Worm (Caenorhabditis elegans): ENCODE results near the gene C44H4.8.

Gene C44H4.8

DNA sequence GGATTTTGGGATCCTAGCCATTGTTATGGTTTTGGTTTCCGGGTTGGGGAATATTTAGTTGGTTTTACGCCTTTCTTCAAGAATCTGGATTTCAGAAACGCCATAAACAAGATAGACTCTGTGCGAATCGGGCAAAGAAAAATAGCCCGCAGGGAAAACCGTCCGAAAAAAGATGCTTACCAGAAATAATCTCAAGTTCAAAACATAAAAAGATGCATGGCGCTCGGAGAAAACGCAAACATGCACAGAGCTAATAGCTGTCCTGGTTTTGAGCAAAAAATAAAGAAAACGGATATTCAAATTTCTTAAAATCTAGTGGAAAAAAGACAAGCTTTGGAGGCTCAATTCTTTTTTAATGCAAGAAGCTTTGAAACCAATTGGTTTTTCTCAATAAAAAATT is 4.3 kb downstream of the C44H4.8 start, which contains the start of gene C44H4.6:
C44H4.6 (minus strand) TSS at position 101 of the 400 bp plus-strand sequence.
- TF ChIP-seq ama-1 (optimal IDR thresholded peaks at IDR 0.05), result no peak
- no peak for TF ChIP-seq nhr-84 (tag; optimal IDR thresholded peaks at IDR 0.05)

DNA sequence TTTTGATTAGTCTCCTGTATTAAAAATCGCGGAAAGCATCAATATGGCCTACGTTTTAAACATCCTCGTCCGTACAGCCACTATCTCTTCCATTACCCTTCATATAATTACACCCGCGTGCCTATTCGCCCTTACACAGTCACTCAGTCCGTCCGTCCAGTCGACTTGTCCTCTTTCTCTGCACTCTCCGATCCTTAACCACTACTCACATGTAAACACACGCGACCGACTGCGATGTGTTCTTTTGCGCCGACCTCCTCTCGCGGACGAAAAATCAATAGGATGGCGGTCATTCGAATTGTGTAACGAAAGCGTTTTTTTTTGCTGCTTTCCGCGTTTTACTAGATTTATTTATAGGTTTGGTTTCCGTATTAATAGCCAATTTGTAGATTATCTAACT is 7.8 kb downstream of the C44H4.8 start, which contains the start of gene eor-2:
eor-2 (plus strand) TSS at position 342 of the 400 bp plus-strand sequence.
- TF ChIP-seq fkh-10 (GFP tag; optimal IDR thresholded peaks at IDR 0.05) (peak; percentile 1), hpl-2 (GFP tag; optimal IDR thresholded peaks at IDR 0.05) (no peak), snu-23 (GFP tag; optimal IDR thresholded peaks at IDR 0.05) (peak; percentile 83), swsn-7 (tag; optimal IDR thresholded peaks at IDR 0.05) (peak; percentile 68), nhr-20 (tag; optimal IDR thresholded peaks at IDR 0.05) (peak; percentile 79), mab-9 (GFP tag; IDR thresholded peaks at IDR 0.05) (no peak), ceh-88 (GFP tag; IDR thresholded peaks at IDR 0.05) (no peak), aha-1 (tag; optimal IDR thresholded peaks at IDR 0.05) (no peak), nhr-84 (tag; optimal IDR thresholded peaks at IDR 0.05) (no peak), nhr-76 (tag; optimal IDR thresholded peaks at IDR 0.05) (no peak), ama-1 (optimal IDR thresholded peaks at IDR 0.05) (no peak), ceh-63 (GFP tag; optimal IDR thresholded peaks at IDR 0.05) (no peak), lin-35 (GFP tag; optimal IDR thresholded peaks at IDR 0.05) (peak; percentile 47 to 81), rnt-1 (tag; optimal IDR thresholded peaks at IDR 0.05) (no peak), nhr-11 (tag; optimal IDR thresholded peaks at IDR 0.05) (no peak), hlh-17 (GFP tag; optimal IDR thresholded peaks at IDR 0.05; ENCODE audit: borderline replicate concordance) (no peak), unc-62 (GFP tag; optimal IDR thresholded peaks at IDR 0.05) (no peak), ceh-8 (GFP tag; optimal IDR thresholded peaks at IDR 0.05) (no peak), ztf-4 (tag; optimal IDR thresholded peaks at IDR 0.05) (peak; percentile 65), nhr-47 (tag; optimal IDR thresholded peaks at IDR 0.05) (peak; percentile 71), nhr-28 (tag; optimal IDR thresholded peaks at IDR 0.05) (no peak), ztf-11 (tag; optimal IDR thresholded peaks at IDR 0.05) (peak in 1 of 2 experiments; percentile 53), skn-1 (tag; optimal IDR thresholded peaks at IDR 0.05) (peak; percentile 12), hlh-4 (tag; optimal IDR thresholded peaks at IDR 0.05) (no peak), aly-2 (tag; optimal IDR thresholded peaks at IDR 0.05) (no peak), nhr-85 (tag) (peak; percentile 90), ceh-90 (tag; optimal IDR thresholded peaks at IDR 0.05) (no peak), fkh-8 (tag; optimal IDR thresholded peaks at IDR 0.05) (peak; percentile 13), sox-4 (tag; optimal IDR thresholded peaks at IDR 0.05) (no peak), nhr-12 (tag; optimal IDR thresholded peaks at IDR 0.05) (no peak), mdl-1 (tag; optimal IDR thresholded peaks at IDR 0.05) (peak; percentile 19 to 96), grh-1 (GFP tag; IDR thresholded peaks at IDR 0.05) (no peak), egl-13 (tag; optimal IDR thresholded peaks at IDR 0.05) (no peak), fos-1 (tag; optimal IDR thresholded peaks at IDR 0.05) (no peak), Y116A8C.19 (tag; optimal IDR thresholded peaks at IDR 0.05; ENCODE audit: borderline replicate concordance) (no peak), nhr-90 (tag; optimal IDR thresholded peaks at IDR 0.05; ENCODE audit: poor library complexity) (peak; percentile 75), lin-39 (tag; optimal IDR thresholded peaks at IDR 0.05) (no peak), nhr-237 (tag; optimal IDR thresholded peaks at IDR 0.05) (no peak), dsc-1 (tag; optimal IDR thresholded peaks at IDR 0.05) (peak; percentile 42), xbp-1 (tag; optimal IDR thresholded peaks at IDR 0.05) (peak; percentile 41), elt-3 (tag; optimal IDR thresholded peaks at IDR 0.05) (peak in 2 of 6 experiments; percentile 62 to 77), efl-3 (GFP tag; optimal IDR thresholded peaks at IDR 0.05) (no peak), mef-2 (tag; optimal IDR thresholded peaks at IDR 0.05) (no peak), dpl-1 (GFP tag; optimal IDR thresholded peaks at IDR 0.05) (peak; percentile 29 to 50 (median 41)), lin-14 (GFP tag; optimal IDR thresholded peaks at IDR 0.05) (peak; percentile 96), mep-1 (tag; optimal IDR thresholded peaks at IDR 0.05) (peak; percentile 86), ceh-82 (tag; optimal IDR thresholded peaks at IDR 0.05) (peak in 2 of 3 experiments; percentile 40 to 81), pqm-1 (tag; optimal IDR thresholded peaks at IDR 0.05) (no peak), C34B4.2 (tag; optimal IDR thresholded peaks at IDR 0.05) (no peak), nhr-19 (GFP tag; conservative IDR thresholded peaks at IDR 0.05) (peak; percentile 59), unc-130 (tag; optimal IDR thresholded peaks at IDR 0.05) (peak; percentile 75)

All from whole organism, L1 larva.